Worm (Caenorhabditis elegans) whole organism, L1 larva: ENCODE measurements around the gene znf-593.

ENCODE experiments used
- C04F5.9 ChIP-seq: sonication (generic microtip); optimal IDR thresholded peaks from 2 replicates; lab custom pipeline; 2016; ENCODE audit warnings: missing genetic modification characterization, missing compliant biosample characterization
- ama-1 ChIP-seq: fragments of 150-350 bp; optimal IDR thresholded peaks from 2 replicates; lab custom pipeline; 2014
- ceh-88 ChIP-seq: fragments of 200-800 bp; sonication (Bioruptor generic); IDR thresholded peaks from 2 replicates; pipeline ENCODE4 v1.3.6; 2022; ENCODE audit warnings: missing genetic modification characterization, missing compliant biosample characterization
- ces-1 ChIP-seq: fragments of 150-350 bp; optimal IDR thresholded peaks from 2 replicates; lab custom pipeline; 2014; ENCODE audit warnings: missing biosample characterization, missing genetic modification reagents, missing genetic modification characterization
- dpl-1 ChIP-seq, 3 experiments: fragments of 150-350 bp in 2 of 3; sonication (generic microtip) in 1 of 3; optimal IDR thresholded peaks; 2 replicates each; lab custom pipeline; 2014 to 2017; ENCODE audit warnings: missing biosample characterization in 3 of 3, missing genetic modification characterization in 3 of 3, missing genetic modification reagents in 3 of 3
- efl-1 ChIP-seq, 4 experiments: fragments of 150-350 bp; optimal IDR thresholded peaks in 3 of 4; peaks in 1 of 4; 1 replicate in 1 of 4; 2 replicates in 3 of 4; lab custom pipeline; 2014; ENCODE audit warnings: missing biosample characterization in 2 of 4, missing genetic modification characterization in 2 of 4, missing genetic modification reagents in 2 of 4
- efl-3 ChIP-seq: fragments of 200-800 bp; sonication (Bioruptor generic); optimal IDR thresholded peaks from 2 replicates; lab custom pipeline; 2018; ENCODE audit warnings: mild to moderate bottlenecking, missing genetic modification characterization, missing compliant biosample characterization
- egl-13 ChIP-seq: sonication (generic microtip); optimal IDR thresholded peaks from 2 replicates; lab custom pipeline; 2016; ENCODE audit warnings: missing genotype, missing genetic modification reagents, missing genetic modification characterization, missing compliant biosample characterization
- elt-2 ChIP-seq: sonication (generic microtip); optimal IDR thresholded peaks from 2 replicates; lab custom pipeline; 2016; ENCODE audit warnings: missing genetic modification characterization, mild to moderate bottlenecking, inconsistent platforms, missing compliant biosample characterization, missing genetic modification reagents
- elt-3 ChIP-seq, 6 experiments: fragments of 150-350 bp in 1 of 6; sonication (generic microtip); optimal IDR thresholded peaks; 2 replicates each; lab custom pipeline; 2017 to 2018; ENCODE audit warnings: missing biosample characterization in 6 of 6, missing genetic modification characterization in 6 of 6, inconsistent platforms in 1 of 6
- ets-5 ChIP-seq: fragments of 200-800 bp; sonication (Bioruptor generic); IDR thresholded peaks from 2 replicates; pipeline ENCODE4 v1.3.6; 2022; ENCODE audit warnings: missing genetic modification characterization, missing compliant biosample characterization
- fos-1 ChIP-seq: fragments of 150-350 bp; optimal IDR thresholded peaks from 2 replicates; lab custom pipeline; 2014; ENCODE audit warnings: missing biosample characterization, missing genetic modification characterization
- grh-1 ChIP-seq: fragments of 200-800 bp; sonication (Bioruptor generic); IDR thresholded peaks from 2 replicates; pipeline ENCODE4 v1.3.6; 2022; ENCODE audit warnings: missing genetic modification reagents, missing genetic modification characterization, missing compliant biosample characterization
- hlh-17 ChIP-seq: fragments of 200-800 bp; sonication (Bioruptor generic); optimal IDR thresholded peaks from 2 replicates; lab custom pipeline; 2018; ENCODE audit warnings: missing genetic modification characterization, mild to moderate bottlenecking, missing compliant biosample characterization, moderate library complexity, borderline replicate concordance
- hpl-2 ChIP-seq: fragments of 150-350 bp; optimal IDR thresholded peaks from 2 replicates; lab custom pipeline; 2014; ENCODE audit warnings: missing biosample characterization, missing genetic modification reagents, missing genetic modification characterization
- irx-1 ChIP-seq: sonication (generic microtip); optimal IDR thresholded peaks from 2 replicates; lab custom pipeline; 2016; ENCODE audit warnings: missing genetic modification characterization, missing compliant biosample characterization
- isw-1 ChIP-seq: fragments of 200-800 bp; sonication (Bioruptor generic); IDR thresholded peaks from 2 replicates; pipeline ENCODE4 v1.3.6; 2022; ENCODE audit warnings: missing genetic modification characterization, missing compliant biosample characterization
- lsy-2 ChIP-seq, 2 experiments: fragments of 150-350 bp; optimal IDR thresholded peaks; 2 replicates each; lab custom pipeline; 2014; ENCODE audit warnings: missing biosample characterization in 2 of 2, missing genetic modification characterization in 2 of 2
- mab-9 ChIP-seq: fragments of 200-800 bp; sonication (Bioruptor generic); IDR thresholded peaks from 2 replicates; pipeline ENCODE4 v1.3.6; 2022; ENCODE audit warnings: missing genetic modification reagents, missing genetic modification characterization, missing compliant biosample characterization
- mep-1 ChIP-seq: fragments of 150-350 bp; optimal IDR thresholded peaks from 2 replicates; lab custom pipeline; 2014; ENCODE audit warnings: missing biosample characterization, missing genetic modification characterization
- nhr-11 ChIP-seq: fragments of 150-350 bp; optimal IDR thresholded peaks from 2 replicates; lab custom pipeline; 2014; ENCODE audit warnings: missing biosample characterization, missing genetic modification characterization
- nhr-19 ChIP-seq: fragments of 200-800 bp; sonication (Bioruptor generic); conservative IDR thresholded peaks from 2 replicates; pipeline ENCODE4 v1.3.6; 2022; ENCODE audit warnings: missing genetic modification characterization, missing compliant biosample characterization
- nhr-28 ChIP-seq: fragments of 150-350 bp; optimal IDR thresholded peaks from 2 replicates; lab custom pipeline; 2014; ENCODE audit warnings: missing biosample characterization, missing genetic modification characterization
- nhr-76 ChIP-seq: sonication (generic microtip); optimal IDR thresholded peaks from 2 replicates; lab custom pipeline; 2017; ENCODE audit warnings: missing biosample characterization, missing genetic modification characterization
- nhr-85 ChIP-seq: sonication (generic microtip); peaks from one replicate; lab custom pipeline; 2016; ENCODE audit warnings: missing genetic modification characterization, inconsistent platforms, missing compliant biosample characterization
- nhr-90 ChIP-seq: sonication (generic microtip); optimal IDR thresholded peaks from 2 replicates; lab custom pipeline; 2016; ENCODE audit warnings: mild to moderate bottlenecking, missing genetic modification characterization, missing compliant biosample characterization; ENCODE audit not compliant: poor library complexity
- pag-3 ChIP-seq: sonication (generic microtip); optimal IDR thresholded peaks from 2 replicates; lab custom pipeline; 2017; ENCODE audit warnings: missing genetic modification characterization, mild to moderate bottlenecking, missing compliant biosample characterization, antibody characterized with exemption, borderline replicate concordance; ENCODE audit not compliant: insufficient read depth
- pqm-1 ChIP-seq: sonication (generic microtip); optimal IDR thresholded peaks from 3 replicates; lab custom pipeline; 2017; ENCODE audit warnings: missing biosample characterization, missing genetic modification characterization
- rnt-1 ChIP-seq: sonication (generic microtip); optimal IDR thresholded peaks from 2 replicates; lab custom pipeline; 2016; ENCODE audit warnings: mild to moderate bottlenecking, missing genetic modification characterization, moderate library complexity, missing compliant biosample characterization
- snpc-4 ChIP-seq: fragments of 150-350 bp; optimal IDR thresholded peaks from 2 replicates; lab custom pipeline; 2014; ENCODE audit warnings: missing biosample characterization, missing genetic modification characterization
- sox-4 ChIP-seq: sonication (generic microtip); optimal IDR thresholded peaks from 2 replicates; lab custom pipeline; 2016; ENCODE audit warnings: missing genetic modification characterization, missing compliant biosample characterization
- tbx-2 ChIP-seq: sonication (generic microtip); optimal IDR thresholded peaks from 2 replicates; lab custom pipeline; 2016; ENCODE audit warnings: missing genetic modification characterization, missing compliant biosample characterization
- unc-30 ChIP-seq: sonication (generic microtip); optimal IDR thresholded peaks from 2 replicates; lab custom pipeline; 2017; ENCODE audit warnings: missing biosample characterization, missing genetic modification characterization
- unc-98 ChIP-seq: fragments of 200-800 bp; sonication (Bioruptor generic); IDR thresholded peaks from 2 replicates; pipeline ENCODE4 v1.3.6; 2022; ENCODE audit warnings: missing genetic modification characterization, missing compliant biosample characterization
- xbp-1 ChIP-seq: sonication (generic microtip); optimal IDR thresholded peaks from 2 replicates; lab custom pipeline; 2016; ENCODE audit warnings: missing genetic modification characterization, missing compliant biosample characterization
- zag-1 ChIP-seq: fragments of 150-350 bp; optimal IDR thresholded peaks from 2 replicates; lab custom pipeline; 2014; ENCODE audit warnings: missing biosample characterization, missing genetic modification characterization
- zip-4 ChIP-seq: fragments of 200-800 bp; sonication (Bioruptor generic); optimal IDR thresholded peaks from 2 replicates; lab custom pipeline; 2018; ENCODE audit warnings: mild to moderate bottlenecking, missing genetic modification characterization, moderate library complexity, missing compliant biosample characterization
- ztf-11 ChIP-seq, 2 experiments: sonication (generic microtip); optimal IDR thresholded peaks; 2 replicates each; lab custom pipeline; 2016 to 2017; ENCODE audit warnings: missing genetic modification characterization in 2 of 2, missing biosample characterization in 1 of 2, missing compliant biosample characterization in 1 of 2

The znf-593 gene

ce11 chrIII:11918247-11918769, at the start of gene znf-593:
TSS of gene znf-593 (minus strand) at chrIII:11918719.
- TF ChIP-seq rnt-1 (tag; lab: Kevin White, UChicago) (peak; percentile 9), nhr-85 (tag; lab: Kevin White, UChicago) (peak; percentile 50), dpl-1 (GFP tag; optimal IDR thresholded peaks at IDR 0.05; lab: Kevin White, UChicago) (peak in 1 of 3 experiments; percentile 0), isw-1 (GFP tag; lab: Robert Waterston, UW) (no peak), efl-1 (optimal IDR thresholded peaks at IDR 0.05; lab: Kevin White, UChicago) (no peak), efl-1 (GFP tag; optimal IDR thresholded peaks at IDR 0.05 in 1 of 2; lab: Kevin White, UChicago) (peak in 1 of 2 experiments; percentile 90), nhr-90 (tag; lab: Kevin White, UChicago) (peak; percentile 23), irx-1 (tag; lab: Kevin White, UChicago) (peak; percentile 2), hpl-2 (no peak)

- TF ChIP-seq unc-98 (GFP tag; lab: Robert Waterston, UW) (peak; percentile 43; the same call in 1 of the 2 replicates), mab-9 (GFP tag; lab: Robert Waterston, UW) (peak; percentile 40; the same call in 1 of the 2 replicates), snpc-4 (peak; percentile 13), ceh-88 (peak; percentile 59; the same call in 1 of the 2 replicates), grh-1 (GFP tag; lab: Robert Waterston, UW) (peak; percentile 61), nhr-19 (GFP tag; lab: Robert Waterston, UW) (peak; percentile 81)
These were observed 48.5 kb upstream of the znf-593 start for ce11 chrIII:11967049-11967448.

- TF ChIP-seq ces-1 (GFP tag; lab: Kevin White, UChicago) (no peak), mep-1 (tag; lab: Kevin White, UChicago) (no peak), pag-3 (tag; lab: Kevin White, UChicago) (no peak), lsy-2 (tag; optimal IDR thresholded peaks at IDR 0.05; lab: Kevin White, UChicago) (no peak), ama-1 (lab: Kevin White, UChicago) (no peak), elt-3 (tag; optimal IDR thresholded peaks at IDR 0.05; lab: Kevin White, UChicago) (no peak), efl-3 (GFP tag; lab: Kevin White, UChicago) (no peak), xbp-1 (tag; lab: Kevin White, UChicago) (no peak), hlh-17 (no peak), isw-1 (GFP tag; lab: Robert Waterston, UW) (no peak), zag-1 (tag; lab: Kevin White, UChicago) (no peak), fos-1 (tag; lab: Kevin White, UChicago) (no peak), rnt-1 (tag; lab: Kevin White, UChicago) (no peak), sox-4 (tag; lab: Kevin White, UChicago) (no peak), egl-13 (no peak), zip-4 (no peak), tbx-2 (tag; lab: Kevin White, UChicago) (no peak), unc-30 (tag; lab: Kevin White, UChicago) (no peak), hpl-2 (no peak)
These were observed 41.6 kb upstream of the znf-593 start, which contains the start of gene top-3 for ce11 chrIII:11960080-11960479. TSS of gene top-3 (minus strand) at chrIII:11960180.

ce11 chrIII:11954150-11954549, 35.6 kb upstream of the znf-593 start:
- no peak for TF ChIP-seq nhr-11
- TF ChIP-seq unc-30 (tag; lab: Kevin White, UChicago) = no peak
- TF ChIP-seq C04F5.9 (tag; lab: Kevin White, UChicago) = no peak
- no peak for TF ChIP-seq pqm-1 (tag; lab: Kevin White, UChicago)
- TF ChIP-seq elt-2 = no peak
- TF ChIP-seq ztf-11 (tag; optimal IDR thresholded peaks at IDR 0.05; lab: Kevin White, UChicago) = no peak
- no peak for TF ChIP-seq ceh-88
- TF ChIP-seq ets-5 (GFP tag; lab: Robert Waterston, UW) = no peak
- TF ChIP-seq nhr-28 (tag; lab: Kevin White, UChicago) = no peak
- TF ChIP-seq nhr-76 (tag; lab: Kevin White, UChicago) = no peak
